Worm (Caenorhabditis elegans): ENCODE data around the gene ZK1248.4.

Gene ZK1248.4

DNA sequence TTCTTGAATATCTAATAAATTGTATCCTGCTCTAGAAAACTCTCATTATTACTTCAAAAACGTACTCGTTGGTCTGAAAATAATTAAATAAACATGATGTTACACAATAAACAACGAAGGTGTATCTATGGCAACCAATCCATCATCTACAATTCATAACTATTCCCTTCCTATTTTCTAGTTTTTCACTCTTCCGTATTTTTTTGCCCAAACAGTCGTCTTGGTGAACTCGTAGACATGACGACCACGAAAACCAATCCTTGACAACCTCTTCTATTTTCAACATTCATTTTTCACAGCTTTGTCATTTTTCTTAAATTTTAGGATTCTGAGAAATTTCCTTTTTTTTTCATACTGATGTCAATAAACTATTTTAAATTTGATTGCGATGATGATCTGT, 29.6 kb upstream of the ZK1248.4 start, which contains the start of gene K05F1.13:
TSS of gene K05F1.13 (plus strand) at position 301 of the 400 bp plus-strand sequence.
- TF ChIP-seq ztf-29 (GFP tag; IDR thresholded peaks at IDR 0.05) (no peak), klf-2 (GFP tag; conservative IDR thresholded peaks at IDR 0.05) (no peak), tab-1 (GFP tag; IDR thresholded peaks at IDR 0.05) (no peak), cog-1 (tag; optimal IDR thresholded peaks at IDR 0.05) (no peak)

DNA sequence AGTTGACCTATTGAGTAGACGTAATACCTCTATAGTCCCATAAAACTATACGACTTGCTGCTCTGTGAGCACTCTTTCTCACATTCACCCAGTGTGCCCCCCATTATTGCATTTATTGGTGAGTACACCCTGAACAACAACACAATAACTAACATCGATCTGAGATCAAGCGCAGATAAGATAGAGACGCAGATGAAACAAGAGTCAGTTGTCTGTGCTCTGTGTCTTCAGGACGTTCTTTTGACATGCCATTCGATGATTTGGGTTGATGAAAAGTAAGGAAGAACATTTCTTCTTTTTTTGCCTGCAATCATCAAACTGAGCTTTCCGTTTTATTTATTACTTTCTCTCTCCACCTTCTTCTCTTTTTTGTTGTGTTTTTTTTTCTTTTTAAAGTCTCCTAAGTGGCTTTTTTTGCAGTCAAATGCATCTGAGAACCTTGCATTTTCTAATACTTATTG, 28.1 kb upstream of the ZK1248.4 start, which contains the start of gene lect-2:
TSS of gene lect-2 (plus strand) at position 411 of the 461 bp plus-strand sequence.
- TF ChIP-seq tab-1 (GFP tag; IDR thresholded peaks at IDR 0.05) (no peak), T22C8.4 (GFP tag; IDR thresholded peaks at IDR 0.05) (no peak), ref-1 (GFP tag; conservative IDR thresholded peaks at IDR 0.05) (no peak), klf-2 (GFP tag; conservative IDR thresholded peaks at IDR 0.05) (no peak), ztf-29 (GFP tag; IDR thresholded peaks at IDR 0.05) (no peak), ztf-23 (GFP tag; IDR thresholded peaks at IDR 0.05) (no peak), med-1 (GFP tag; optimal IDR thresholded peaks at IDR 0.05; ENCODE audit: insufficient read depth) (no peak), flt-1 (GFP tag; IDR thresholded peaks at IDR 0.05) (no peak), cog-1 (tag; optimal IDR thresholded peaks at IDR 0.05) (no peak)

ce11 chrII:5792490-5792889, 25.9 kb upstream of the ZK1248.4 start, which contains the start of gene K05F1.14:
TSS of gene K05F1.14 (minus strand) at chrII:5792590.
- TF ChIP-seq ref-1 (GFP tag; conservative IDR thresholded peaks at IDR 0.05) (no peak), tab-1 (GFP tag; IDR thresholded peaks at IDR 0.05) (no peak), flt-1 (GFP tag; IDR thresholded peaks at IDR 0.05) (no peak), ztf-23 (GFP tag; IDR thresholded peaks at IDR 0.05) (no peak), klf-2 (GFP tag; conservative IDR thresholded peaks at IDR 0.05) (no peak), cog-1 (tag; optimal IDR thresholded peaks at IDR 0.05) (no peak), med-1 (GFP tag; optimal IDR thresholded peaks at IDR 0.05; ENCODE audit: insufficient read depth) (no peak), T22C8.4 (GFP tag; IDR thresholded peaks at IDR 0.05) (no peak), ztf-29 (GFP tag; IDR thresholded peaks at IDR 0.05) (no peak)

DNA sequence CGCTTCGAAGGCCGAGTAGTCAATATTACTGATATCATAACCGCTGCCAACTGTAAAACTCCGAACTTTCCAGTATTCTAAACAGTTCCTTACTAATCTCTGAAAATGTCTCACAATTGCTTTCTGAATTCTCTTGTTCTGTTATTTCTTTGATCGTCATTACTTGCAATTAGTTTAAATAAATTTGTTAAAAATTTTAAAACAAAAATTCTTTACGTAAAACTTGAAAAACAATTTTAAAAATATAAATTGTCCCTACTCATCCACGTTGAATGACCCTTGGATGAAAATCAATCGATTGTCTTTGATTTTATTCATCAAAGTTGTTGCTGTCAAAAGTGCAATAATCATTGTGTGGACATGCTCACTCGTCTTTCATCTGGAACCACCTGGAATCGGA, 24.2 kb upstream of the ZK1248.4 start, which contains the start of gene acdh-8:
TSS of gene acdh-8 (plus strand) at position 301 of the 400 bp plus-strand sequence.
- TF ChIP-seq ztf-29 (GFP tag; IDR thresholded peaks at IDR 0.05), result no peak
- no peak for TF ChIP-seq cog-1 (tag; optimal IDR thresholded peaks at IDR 0.05)
- no peak for TF ChIP-seq med-1 (GFP tag; optimal IDR thresholded peaks at IDR 0.05; ENCODE audit: insufficient read depth)
- no peak for TF ChIP-seq tab-1 (GFP tag; IDR thresholded peaks at IDR 0.05)
- no peak for TF ChIP-seq T22C8.4 (GFP tag; IDR thresholded peaks at IDR 0.05)
- no peak for TF ChIP-seq flt-1 (GFP tag; IDR thresholded peaks at IDR 0.05)
- no peak for TF ChIP-seq ztf-23 (GFP tag; IDR thresholded peaks at IDR 0.05)
- no peak for TF ChIP-seq klf-2 (GFP tag; conservative IDR thresholded peaks at IDR 0.05)
- no peak for TF ChIP-seq ref-1 (GFP tag; conservative IDR thresholded peaks at IDR 0.05)

DNA sequence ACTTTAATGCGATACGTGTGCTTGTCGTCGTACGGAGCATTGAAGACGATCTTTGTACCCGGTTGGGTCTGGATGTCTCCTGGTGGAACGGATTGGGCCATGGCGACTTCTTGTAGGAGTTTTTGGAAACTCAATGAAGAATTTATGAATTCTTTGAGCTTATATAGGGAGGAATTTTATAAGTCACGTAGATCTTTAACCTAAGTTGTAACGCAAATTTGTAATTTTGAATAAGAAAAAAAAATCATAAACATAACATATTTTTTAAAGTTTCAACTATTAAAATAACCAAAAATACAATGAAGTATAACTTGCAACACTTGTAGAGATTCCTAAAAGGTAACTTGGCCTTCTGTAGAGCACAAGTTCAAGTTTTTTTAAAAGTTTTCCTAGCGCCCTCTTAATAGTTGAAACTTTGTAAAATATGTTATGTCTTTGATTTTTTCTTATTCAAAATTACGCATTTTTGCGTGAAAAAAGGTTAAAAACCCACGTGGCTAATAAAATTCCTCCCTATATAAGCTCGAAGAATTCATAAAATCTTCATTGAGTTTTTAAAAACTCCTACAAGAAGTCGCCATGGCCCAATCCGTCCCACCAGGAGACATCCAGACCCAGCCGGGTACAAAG, 20.9 kb upstream of the ZK1248.4 start, which contains the start of the genes msp-63 and msp-142:
TSS of gene msp-63 (minus strand) at position 101 of the 630 bp plus-strand sequence.
TSS of gene msp-142 (plus strand) at position 580 of the 630 bp plus-strand sequence.
- TF ChIP-seq T22C8.4 (GFP tag; IDR thresholded peaks at IDR 0.05) (no peak), tab-1 (GFP tag; IDR thresholded peaks at IDR 0.05) (no peak), ref-1 (GFP tag; conservative IDR thresholded peaks at IDR 0.05) (no peak), ztf-29 (GFP tag; IDR thresholded peaks at IDR 0.05) (no peak)

DNA sequence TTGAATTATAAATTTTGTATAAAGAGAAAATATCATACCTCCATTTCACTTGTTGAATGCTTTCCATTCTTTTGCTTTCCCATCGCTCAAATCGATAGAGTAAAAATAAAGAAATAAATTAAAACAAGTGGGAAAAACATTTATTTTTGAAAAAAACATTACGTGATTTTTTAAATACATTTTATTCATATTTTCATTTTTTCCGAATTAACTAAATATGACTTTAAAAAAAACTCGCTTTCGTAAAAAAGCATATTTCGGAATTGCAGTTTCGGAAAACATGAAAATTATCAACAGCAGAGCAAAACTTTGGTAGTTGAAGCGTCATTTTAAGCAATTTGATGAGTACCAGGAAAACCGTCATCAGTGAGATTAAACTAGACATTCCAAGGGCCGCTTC, 18.8 kb upstream of the ZK1248.4 start, which contains the start of gene K05F1.8:
TSS of gene K05F1.8 (minus strand) at position 101 of the 400 bp plus-strand sequence.
- no peak for TF ChIP-seq flt-1 (GFP tag; IDR thresholded peaks at IDR 0.05)

DNA sequence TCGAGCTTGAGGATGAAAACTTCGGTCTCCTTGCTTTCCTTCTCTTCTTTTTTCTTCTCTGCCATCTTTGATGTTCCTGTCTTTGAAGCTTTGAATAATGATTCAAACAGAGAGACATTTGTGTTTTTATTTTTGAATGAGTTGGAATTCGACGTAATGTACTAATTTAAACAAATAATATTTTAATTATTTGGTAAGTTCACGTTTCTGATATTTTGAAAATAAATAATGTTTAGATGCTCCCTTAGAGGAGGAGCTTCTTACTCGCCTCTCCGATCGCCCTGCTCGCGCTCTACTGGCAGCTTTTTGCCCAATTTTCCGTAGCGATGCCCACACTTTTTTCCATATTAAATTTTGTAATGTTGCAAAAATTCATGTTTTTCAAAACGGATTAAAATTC, 17.3 kb upstream of the ZK1248.4 start, which contains the start of the genes K05F1.9 and K05F1.1:
TSS of gene K05F1.9 (minus strand) at position 101 of the 400 bp plus-strand sequence.
TSS of gene K05F1.1 (plus strand) at position 308 of the 400 bp plus-strand sequence.
- no peak for TF ChIP-seq klf-2 (GFP tag; conservative IDR thresholded peaks at IDR 0.05)
- no peak for TF ChIP-seq T22C8.4 (GFP tag; IDR thresholded peaks at IDR 0.05)
- TF ChIP-seq tab-1 (GFP tag; IDR thresholded peaks at IDR 0.05), result no peak
- no peak for TF ChIP-seq flt-1 (GFP tag; IDR thresholded peaks at IDR 0.05)
- TF ChIP-seq cog-1 (tag; optimal IDR thresholded peaks at IDR 0.05), result no peak
- TF ChIP-seq ztf-29 (GFP tag; IDR thresholded peaks at IDR 0.05), result no peak
- TF ChIP-seq ztf-23 (GFP tag; IDR thresholded peaks at IDR 0.05), result no peak
- no peak for TF ChIP-seq ref-1 (GFP tag; conservative IDR thresholded peaks at IDR 0.05)
- no peak for TF ChIP-seq med-1 (GFP tag; optimal IDR thresholded peaks at IDR 0.05; ENCODE audit: insufficient read depth)

DNA sequence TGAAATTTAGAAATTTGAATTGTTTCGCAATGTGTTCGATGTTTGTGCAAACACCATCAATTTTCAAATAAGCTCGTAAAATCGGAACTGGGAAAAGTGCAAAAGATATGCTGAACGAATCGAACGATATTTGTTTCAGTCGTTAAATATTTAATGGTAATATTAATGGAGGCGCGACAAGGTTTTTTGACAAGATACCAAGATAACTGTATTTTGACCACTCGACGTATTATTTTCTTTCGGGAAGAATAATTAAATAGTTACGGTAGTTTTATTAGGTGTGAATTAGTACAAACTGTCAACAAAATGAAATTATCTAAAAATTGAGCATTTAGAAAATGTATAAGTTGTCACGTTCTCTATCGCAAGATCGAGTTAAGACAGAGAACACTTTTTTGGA, 14.1 kb upstream of the ZK1248.4 start:
- no peak for TF ChIP-seq flt-1 (GFP tag; IDR thresholded peaks at IDR 0.05)
- no peak for TF ChIP-seq med-1 (GFP tag; optimal IDR thresholded peaks at IDR 0.05; ENCODE audit: insufficient read depth)
- TF ChIP-seq klf-2 (GFP tag; conservative IDR thresholded peaks at IDR 0.05), result no peak
- TF ChIP-seq ztf-23 (GFP tag; IDR thresholded peaks at IDR 0.05), result no peak
- no peak for TF ChIP-seq cog-1 (tag; optimal IDR thresholded peaks at IDR 0.05)

- TF ChIP-seq flt-1 (GFP tag; IDR thresholded peaks at IDR 0.05) (no peak), ztf-29 (GFP tag; IDR thresholded peaks at IDR 0.05) (no peak), klf-2 (GFP tag; conservative IDR thresholded peaks at IDR 0.05) (no peak), med-1 (GFP tag; optimal IDR thresholded peaks at IDR 0.05; ENCODE audit: insufficient read depth) (no peak), ref-1 (GFP tag; conservative IDR thresholded peaks at IDR 0.05) (no peak), ztf-23 (GFP tag; IDR thresholded peaks at IDR 0.05) (no peak), tab-1 (GFP tag; IDR thresholded peaks at IDR 0.05) (no peak), T22C8.4 (GFP tag; IDR thresholded peaks at IDR 0.05) (no peak), cog-1 (tag; optimal IDR thresholded peaks at IDR 0.05) (no peak)
Observed at ce11 chrII:5805303-5805702, 13.1 kb upstream of the ZK1248.4 start, which contains the start of gene K05F1.10. TSS of gene K05F1.10 (minus strand) at chrII:5805473.

DNA sequence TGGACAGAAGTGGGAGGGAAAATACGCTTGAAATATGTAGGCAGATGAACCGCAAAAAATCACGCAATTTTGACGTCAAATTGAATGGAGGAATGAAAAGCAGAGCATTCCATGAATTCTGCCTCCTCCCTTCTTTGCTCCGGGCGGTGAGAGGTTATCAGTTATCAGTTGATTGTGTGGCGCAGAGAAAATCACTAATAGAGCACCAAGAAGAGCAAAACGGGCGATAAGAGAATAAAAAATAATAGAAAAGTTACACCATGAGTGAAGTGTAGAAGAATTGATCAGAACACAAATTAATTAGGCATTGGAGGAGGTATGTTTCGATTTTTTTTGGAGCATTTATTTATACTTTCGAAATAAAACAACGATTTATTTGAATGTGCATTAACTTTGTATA, 11.8 kb upstream of the ZK1248.4 start:
- TF ChIP-seq ztf-23 (GFP tag; IDR thresholded peaks at IDR 0.05) (no peak), klf-2 (GFP tag; conservative IDR thresholded peaks at IDR 0.05) (no peak), flt-1 (GFP tag; IDR thresholded peaks at IDR 0.05) (no peak), tab-1 (GFP tag; IDR thresholded peaks at IDR 0.05) (no peak), ref-1 (GFP tag; conservative IDR thresholded peaks at IDR 0.05) (no peak)
